Worm (Caenorhabditis elegans): ENCODE measurements around the gene epic-1.

Gene epic-1

ce11 chrIV:17471870-17472459, at the start of gene epic-1:
Gene epic-1 (minus strand): TSS chrIV:17471920.
- TF ChIP-seq pes-1 (GFP tag; IDR thresholded peaks at IDR 0.05) (no peak), ama-1 (optimal IDR thresholded peaks at IDR 0.05) (no peak), tra-4 (tag; optimal IDR thresholded peaks at IDR 0.05) (no peak), tbx-11 (GFP tag; IDR thresholded peaks at IDR 0.05) (no peak), hmg-4 (GFP tag; optimal IDR thresholded peaks at IDR 0.05) (no peak), ceh-13 (GFP tag; optimal IDR thresholded peaks at IDR 0.05) (no peak), aly-1 (tag; optimal IDR thresholded peaks at IDR 0.05) (no peak), B0310.2 (tag; optimal IDR thresholded peaks at IDR 0.05) (no peak)

- TF ChIP-seq tbx-37 (GFP tag; conservative IDR thresholded peaks at IDR 0.05) = no peak
- no peak for TF ChIP-seq F13C5.2 (tag; optimal IDR thresholded peaks at IDR 0.05)
- TF ChIP-seq hmg-4 (GFP tag; optimal IDR thresholded peaks at IDR 0.05) = no peak
- no peak for TF ChIP-seq aly-1 (tag; optimal IDR thresholded peaks at IDR 0.05)
- TF ChIP-seq ama-1 (optimal IDR thresholded peaks at IDR 0.05) = no peak
- TF ChIP-seq ets-7 (tag; optimal IDR thresholded peaks at IDR 0.05) = no peak
- no peak for TF ChIP-seq ceh-36 (tag; optimal IDR thresholded peaks at IDR 0.05)
- no peak for TF ChIP-seq sea-1 (GFP tag; conservative IDR thresholded peaks at IDR 0.05)
Observed at ce11 chrIV:17490679-17491078, 19.0 kb upstream of the epic-1 start, which contains the start of gene nas-6. Gene nas-6 (minus strand): TSS chrIV:17490779.

DNA sequence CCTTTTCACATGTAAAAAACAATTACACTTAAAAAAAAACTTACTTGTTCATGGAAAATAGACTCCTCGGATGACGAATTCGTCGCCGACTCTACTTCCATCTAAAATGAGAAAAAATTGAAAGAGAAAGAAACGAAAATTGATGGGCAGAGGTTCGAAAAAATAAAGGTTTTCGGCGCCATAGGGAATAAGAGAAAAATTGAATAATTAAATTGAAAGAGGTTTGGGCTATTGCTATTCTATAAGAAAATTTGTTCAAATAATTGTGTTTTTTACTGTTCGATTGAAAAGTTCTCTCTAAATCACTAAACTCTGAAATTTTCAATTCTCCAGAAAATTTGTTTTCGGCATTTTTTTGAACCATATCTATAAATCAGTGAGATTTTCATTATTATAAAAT, 11.5 kb upstream of the epic-1 start, which contains the start of gene rabr-2:
TSS of gene rabr-2 (minus strand) at position 101 of the 400 bp plus-strand sequence.
- TF ChIP-seq pes-1 (GFP tag; IDR thresholded peaks at IDR 0.05) (no peak), hmbx-1 (tag; optimal IDR thresholded peaks at IDR 0.05) (no peak), tbx-37 (GFP tag; conservative IDR thresholded peaks at IDR 0.05) (no peak), B0310.2 (tag; optimal IDR thresholded peaks at IDR 0.05) (no peak), scrt-1 (GFP tag; IDR thresholded peaks at IDR 0.05) (no peak), sea-1 (GFP tag; conservative IDR thresholded peaks at IDR 0.05) (no peak), flt-1 (GFP tag; IDR thresholded peaks at IDR 0.05) (no peak), tra-4 (tag; optimal IDR thresholded peaks at IDR 0.05) (no peak), ceh-36 (tag; optimal IDR thresholded peaks at IDR 0.05) (no peak), ets-7 (tag; optimal IDR thresholded peaks at IDR 0.05) (no peak), ceh-13 (GFP tag; optimal IDR thresholded peaks at IDR 0.05) (no peak), tbx-11 (GFP tag; IDR thresholded peaks at IDR 0.05) (no peak), ama-1 (optimal IDR thresholded peaks at IDR 0.05) (no peak), aly-1 (tag; optimal IDR thresholded peaks at IDR 0.05) (no peak), hnd-1 (tag; optimal IDR thresholded peaks at IDR 0.05) (no peak), F13C5.2 (tag; optimal IDR thresholded peaks at IDR 0.05) (no peak), hmg-4 (GFP tag; optimal IDR thresholded peaks at IDR 0.05) (no peak)

DNA sequence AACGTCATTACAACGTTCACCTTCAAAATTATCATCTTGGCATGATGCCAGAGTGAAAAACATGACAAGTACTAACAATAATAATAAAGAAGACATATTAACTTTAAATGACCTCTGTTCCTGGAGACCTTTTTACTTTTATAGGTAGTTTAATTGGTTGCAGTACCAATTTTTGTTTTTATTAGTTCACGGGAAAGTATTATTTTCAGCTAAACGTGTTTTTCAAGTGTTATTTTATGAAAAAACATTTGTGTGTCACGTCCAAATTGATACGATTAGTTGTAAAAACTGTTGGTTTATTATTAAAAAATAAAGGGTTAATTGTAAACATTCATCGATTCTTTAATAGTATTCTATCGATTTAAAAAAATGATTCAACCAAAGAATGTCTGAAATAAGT, 4.0 kb upstream of the epic-1 start, which contains the start of gene grl-24:
TSS of gene grl-24 (minus strand) at position 101 of the 400 bp plus-strand sequence.
- no peak for TF ChIP-seq tra-4 (tag; optimal IDR thresholded peaks at IDR 0.05)
- no peak for TF ChIP-seq F13C5.2 (tag; optimal IDR thresholded peaks at IDR 0.05)
- TF ChIP-seq sea-1 (GFP tag; conservative IDR thresholded peaks at IDR 0.05) = no peak

- TF ChIP-seq scrt-1 (GFP tag; IDR thresholded peaks at IDR 0.05) = no peak
- TF ChIP-seq tbx-11 (GFP tag; IDR thresholded peaks at IDR 0.05) = no peak
- no peak for TF ChIP-seq hnd-1 (tag; optimal IDR thresholded peaks at IDR 0.05)
- no peak for TF ChIP-seq ceh-36 (tag; optimal IDR thresholded peaks at IDR 0.05)
- no peak for TF ChIP-seq pes-1 (GFP tag; IDR thresholded peaks at IDR 0.05)
- TF ChIP-seq ets-7 (tag; optimal IDR thresholded peaks at IDR 0.05) = no peak
- TF ChIP-seq flt-1 (GFP tag; IDR thresholded peaks at IDR 0.05) = no peak
- no peak for TF ChIP-seq sea-1 (GFP tag; conservative IDR thresholded peaks at IDR 0.05)
- TF ChIP-seq ceh-13 (GFP tag; optimal IDR thresholded peaks at IDR 0.05) = no peak
- TF ChIP-seq tra-4 (tag; optimal IDR thresholded peaks at IDR 0.05) = no peak
- no peak for TF ChIP-seq aly-1 (tag; optimal IDR thresholded peaks at IDR 0.05)
- TF ChIP-seq hmg-4 (GFP tag; optimal IDR thresholded peaks at IDR 0.05) = no peak
- no peak for TF ChIP-seq ama-1 (optimal IDR thresholded peaks at IDR 0.05)
Observed at ce11 chrIV:17475242-17475641, 3.5 kb upstream of the epic-1 start, which contains the start of gene F11E6.9. Gene F11E6.9 (minus strand): TSS chrIV:17475342.

ce11 chrIV:17474047-17474446, 2.3 kb upstream of the epic-1 start:
- TF ChIP-seq hmg-4 (GFP tag; optimal IDR thresholded peaks at IDR 0.05) (no peak), aly-1 (tag; optimal IDR thresholded peaks at IDR 0.05) (no peak), ceh-36 (tag; optimal IDR thresholded peaks at IDR 0.05) (no peak), ama-1 (optimal IDR thresholded peaks at IDR 0.05) (no peak), tbx-11 (GFP tag; IDR thresholded peaks at IDR 0.05) (no peak), tbx-37 (GFP tag; conservative IDR thresholded peaks at IDR 0.05) (no peak), sea-1 (GFP tag; conservative IDR thresholded peaks at IDR 0.05) (no peak), pes-1 (GFP tag; IDR thresholded peaks at IDR 0.05) (no peak), ceh-13 (GFP tag; optimal IDR thresholded peaks at IDR 0.05) (no peak), F13C5.2 (tag; optimal IDR thresholded peaks at IDR 0.05) (no peak), scrt-1 (GFP tag; IDR thresholded peaks at IDR 0.05) (no peak), B0310.2 (tag; optimal IDR thresholded peaks at IDR 0.05) (no peak), hnd-1 (tag; optimal IDR thresholded peaks at IDR 0.05) (no peak), flt-1 (GFP tag; IDR thresholded peaks at IDR 0.05) (no peak), ets-7 (tag; optimal IDR thresholded peaks at IDR 0.05) (no peak), tra-4 (tag; optimal IDR thresholded peaks at IDR 0.05) (no peak), hmbx-1 (tag; optimal IDR thresholded peaks at IDR 0.05) (no peak)

- TF ChIP-seq tra-4 (tag; optimal IDR thresholded peaks at IDR 0.05) = no peak
- TF ChIP-seq flt-1 (GFP tag; IDR thresholded peaks at IDR 0.05) = no peak
- no peak for TF ChIP-seq scrt-1 (GFP tag; IDR thresholded peaks at IDR 0.05)
- no peak for TF ChIP-seq F13C5.2 (tag; optimal IDR thresholded peaks at IDR 0.05)
- no peak for TF ChIP-seq ceh-13 (GFP tag; optimal IDR thresholded peaks at IDR 0.05)
- TF ChIP-seq ets-7 (tag; optimal IDR thresholded peaks at IDR 0.05) = no peak
- no peak for TF ChIP-seq aly-1 (tag; optimal IDR thresholded peaks at IDR 0.05)
- no peak for TF ChIP-seq hmbx-1 (tag; optimal IDR thresholded peaks at IDR 0.05)
- TF ChIP-seq ama-1 (optimal IDR thresholded peaks at IDR 0.05) = no peak
- no peak for TF ChIP-seq sea-1 (GFP tag; conservative IDR thresholded peaks at IDR 0.05)
- no peak for TF ChIP-seq hnd-1 (tag; optimal IDR thresholded peaks at IDR 0.05)
- TF ChIP-seq tbx-37 (GFP tag; conservative IDR thresholded peaks at IDR 0.05) = no peak
- TF ChIP-seq hmg-4 (GFP tag; optimal IDR thresholded peaks at IDR 0.05) = no peak
- no peak for TF ChIP-seq B0310.2 (tag; optimal IDR thresholded peaks at IDR 0.05)
- no peak for TF ChIP-seq tbx-11 (GFP tag; IDR thresholded peaks at IDR 0.05)
- TF ChIP-seq pes-1 (GFP tag; IDR thresholded peaks at IDR 0.05) = no peak
- TF ChIP-seq ceh-36 (tag; optimal IDR thresholded peaks at IDR 0.05) = no peak
Observed at ce11 chrIV:17473034-17473433, 1.3 kb upstream of the epic-1 start, which contains the start of gene gba-3. Gene gba-3 (plus strand): TSS chrIV:17473334.

All from whole organism, early embryonic.